Worm (Caenorhabditis elegans): ENCODE data around the gene K01D12.1.

The K01D12.1 gene

ce11 chrV:12357632-12358031, 19.7 kb upstream of the K01D12.1 start:
- TF ChIP-seq hlh-26 (GFP tag; conservative IDR thresholded peaks at IDR 0.05), result no peak
- no peak for TF ChIP-seq T07F8.4 (tag; optimal IDR thresholded peaks at IDR 0.05)
- no peak for TF ChIP-seq ztf-3 (GFP tag; optimal IDR thresholded peaks at IDR 0.05)
- TF ChIP-seq T26A5.8 (tag; optimal IDR thresholded peaks at IDR 0.05), result no peak
- no peak for TF ChIP-seq bed-2 (GFP tag; IDR thresholded peaks at IDR 0.05)
- no peak for TF ChIP-seq K11D2.4 (GFP tag; IDR thresholded peaks at IDR 0.05)
- no peak for TF ChIP-seq ets-4 (GFP tag; optimal IDR thresholded peaks at IDR 0.05)
- no peak for TF ChIP-seq F57C9.4 (tag; optimal IDR thresholded peaks at IDR 0.05)
- TF ChIP-seq ceh-40 (GFP tag; IDR thresholded peaks at IDR 0.05), result no peak
- TF ChIP-seq lag-1 (GFP tag; IDR thresholded peaks at IDR 0.05), result no peak
- no peak for TF ChIP-seq ztf-6 (GFP tag; IDR thresholded peaks at IDR 0.05)
- TF ChIP-seq aptf-2 (GFP tag; conservative IDR thresholded peaks at IDR 0.05), result no peak
- no peak for TF ChIP-seq atf-7 (tag; optimal IDR thresholded peaks at IDR 0.05)
- TF ChIP-seq snpc-3.4 (tag; optimal IDR thresholded peaks at IDR 0.05), result no peak

ce11 chrV:12358347-12358746, 19.0 kb upstream of the K01D12.1 start, which contains the start of gene F23H12.5:
TSS of gene F23H12.5 (plus strand) at chrV:12358647.
- TF ChIP-seq lag-1 (GFP tag; IDR thresholded peaks at IDR 0.05) (no peak), nhr-179 (tag; optimal IDR thresholded peaks at IDR 0.05) (no peak), ama-1 (optimal IDR thresholded peaks at IDR 0.05) (no peak), ama-1 (GFP tag; optimal IDR thresholded peaks at IDR 0.05) (no peak), F10E7.11 (tag; optimal IDR thresholded peaks at IDR 0.05) (no peak), hlh-26 (GFP tag; conservative IDR thresholded peaks at IDR 0.05) (no peak), die-1 (tag; optimal IDR thresholded peaks at IDR 0.05) (no peak), madf-8 (GFP tag; conservative IDR thresholded peaks at IDR 0.05) (no peak)

ce11 chrV:12361644-12362043, 15.7 kb upstream of the K01D12.1 start, which contains the start of gene fipr-1:
TSS of gene fipr-1 (minus strand) at chrV:12361744.
- TF ChIP-seq sptf-2 (GFP tag; optimal IDR thresholded peaks at IDR 0.05), result no peak
- TF ChIP-seq lsl-1 (GFP tag; optimal IDR thresholded peaks at IDR 0.05), result no peak
- TF ChIP-seq bed-1 (GFP tag; IDR thresholded peaks at IDR 0.05), result no peak
- no peak for TF ChIP-seq somi-1 (GFP tag; optimal IDR thresholded peaks at IDR 0.05)
- TF ChIP-seq F22D6.2 (tag; optimal IDR thresholded peaks at IDR 0.05), result no peak
- TF ChIP-seq B0336.3 (GFP tag; IDR thresholded peaks at IDR 0.05), result no peak
- TF ChIP-seq F10E7.11 (tag; optimal IDR thresholded peaks at IDR 0.05), result no peak
- no peak for TF ChIP-seq mxl-1 (tag; optimal IDR thresholded peaks at IDR 0.05)
- no peak for TF ChIP-seq rec-8 (tag; optimal IDR thresholded peaks at IDR 0.05)
- no peak for TF ChIP-seq nfya-2 (GFP tag; IDR thresholded peaks at IDR 0.05)
- no peak for TF ChIP-seq aptf-2 (GFP tag; conservative IDR thresholded peaks at IDR 0.05)
- no peak for TF ChIP-seq zim-3 (tag; optimal IDR thresholded peaks at IDR 0.05)
- no peak for TF ChIP-seq sdz-38 (tag; optimal IDR thresholded peaks at IDR 0.05)
- no peak for TF ChIP-seq rpc-1 (optimal IDR thresholded peaks at IDR 0.05)
- no peak for TF ChIP-seq rpc-1 (tag; optimal IDR thresholded peaks at IDR 0.05)
- no peak for TF ChIP-seq C06A6.2 (GFP tag; conservative IDR thresholded peaks at IDR 0.05)
- TF ChIP-seq gei-17 (GFP tag; optimal IDR thresholded peaks at IDR 0.05), result no peak
- no peak for TF ChIP-seq ets-4 (GFP tag; optimal IDR thresholded peaks at IDR 0.05)

ce11 chrV:12365104-12365503, 12.3 kb upstream of the K01D12.1 start, which contains the start of gene fipr-2:
TSS of gene fipr-2 (plus strand) at chrV:12365348.
- TF ChIP-seq hsf-1 (GFP tag; IDR thresholded peaks at IDR 0.05) (no peak), tlf-1 (GFP tag; optimal IDR thresholded peaks at IDR 0.05) (no peak), tbp1 (GFP tag; optimal IDR thresholded peaks at IDR 0.05) (no peak), mxl-1 (tag; optimal IDR thresholded peaks at IDR 0.05) (no peak), ccch-3 (GFP tag; optimal IDR thresholded peaks at IDR 0.05) (no peak)

Data from whole organism, young adult.